Worm (Caenorhabditis elegans) whole organism, L2 larva: ENCODE results near the gene srh-213.
A peak's percentile ranks its signal among the peaks of the same experiment; 100 is the strongest.

Experiments
- C34F6.9 ChIP-seq: fragments of 150-350 bp; optimal IDR thresholded peaks from 2 replicates; lab custom pipeline; 2014; ENCODE audit warnings: missing biosample characterization, missing genetic modification characterization
- F13H6.1 ChIP-seq: sonication (generic microtip); optimal IDR thresholded peaks from 2 replicates; lab custom pipeline; 2016; ENCODE audit warnings: missing genetic modification characterization, missing compliant biosample characterization
- R02D3.7 ChIP-seq: fragments of 150-350 bp; optimal IDR thresholded peaks from 2 replicates; lab custom pipeline; 2014; ENCODE audit warnings: missing biosample characterization, missing genetic modification characterization
- Y55F3AM.14 ChIP-seq: fragments of 200-800 bp; sonication (Bioruptor generic); optimal IDR thresholded peaks from 2 replicates; lab custom pipeline; 2018; ENCODE audit warnings: mild to moderate bottlenecking, missing genetic modification characterization, missing compliant biosample characterization
- ZK546.5 ChIP-seq: sonication (generic microtip); optimal IDR thresholded peaks from 2 replicates; lab custom pipeline; 2017; ENCODE audit warnings: missing biosample characterization, missing genetic modification characterization
- alr-1 ChIP-seq: fragments of 150-350 bp; optimal IDR thresholded peaks from 2 replicates; lab custom pipeline; 2014; ENCODE audit warnings: missing biosample characterization, missing genetic modification characterization
- ama-1 ChIP-seq: fragments of 150-350 bp; optimal IDR thresholded peaks from 2 replicates; lab custom pipeline; 2018; ENCODE audit warnings: inconsistent platforms
- blmp-1 ChIP-seq: sonication (generic microtip); optimal IDR thresholded peaks from 2 replicates; lab custom pipeline; 2017; ENCODE audit warnings: missing genetic modification characterization, mild to moderate bottlenecking, missing compliant biosample characterization, antibody characterized with exemption, moderate library complexity; ENCODE audit not compliant: insufficient read depth
- ceh-16 ChIP-seq: fragments of 150-350 bp; optimal IDR thresholded peaks from 2 replicates; lab custom pipeline; 2014; ENCODE audit warnings: missing biosample characterization, missing genetic modification characterization
- ceh-82 ChIP-seq: fragments of 150-350 bp; optimal IDR thresholded peaks from 2 replicates; lab custom pipeline; 2014; ENCODE audit warnings: missing biosample characterization, missing genetic modification characterization
- crh-2 ChIP-seq: sonication (generic microtip); optimal IDR thresholded peaks from 2 replicates; lab custom pipeline; 2017; ENCODE audit warnings: missing biosample characterization, missing genetic modification characterization
- dmd-4 ChIP-seq: sonication (generic microtip); optimal IDR thresholded peaks from 2 replicates; lab custom pipeline; 2017; ENCODE audit warnings: missing biosample characterization, missing genetic modification characterization
- egl-27 ChIP-seq: sonication (generic microtip); optimal IDR thresholded peaks from 3 replicates; lab custom pipeline; 2017; ENCODE audit warnings: missing biosample characterization, missing genetic modification reagents, missing genetic modification characterization
- elt-1 ChIP-seq: fragments of 150-350 bp; optimal IDR thresholded peaks from 2 replicates; lab custom pipeline; 2014; ENCODE audit warnings: missing biosample characterization, missing genetic modification characterization
- elt-3 ChIP-seq: sonication (generic microtip); optimal IDR thresholded peaks from 2 replicates; lab custom pipeline; 2017; ENCODE audit warnings: missing biosample characterization, missing genetic modification characterization
- fos-1 ChIP-seq: fragments of 150-350 bp; optimal IDR thresholded peaks from 2 replicates; lab custom pipeline; 2014; ENCODE audit warnings: missing biosample characterization, missing genetic modification characterization
- gmeb-1 ChIP-seq: fragments of 150-350 bp; optimal IDR thresholded peaks from 2 replicates; lab custom pipeline; 2014; ENCODE audit warnings: missing biosample characterization, missing genetic modification characterization
- lin-11 ChIP-seq: fragments of 150-350 bp; sonication (generic microtip); optimal IDR thresholded peaks from 2 replicates; lab custom pipeline; 2014; ENCODE audit warnings: missing biosample characterization, missing genetic modification characterization, inconsistent platforms, mixed read lengths
- lin-39 ChIP-seq: fragments of 150-350 bp; optimal IDR thresholded peaks from 2 replicates; lab custom pipeline; 2014; ENCODE audit warnings: missing biosample characterization, missing genetic modification reagents, missing genetic modification characterization
- lsy-2 ChIP-seq, 2 experiments: fragments of 150-350 bp in 1 of 2; sonication (generic microtip) in 1 of 2; optimal IDR thresholded peaks; 2 replicates each; lab custom pipeline; 2014 to 2017; ENCODE audit warnings: missing biosample characterization in 2 of 2, missing genetic modification characterization in 2 of 2
- mab-5 ChIP-seq: fragments of 150-350 bp; optimal IDR thresholded peaks from 2 replicates; lab custom pipeline; 2014; ENCODE audit warnings: missing biosample characterization, missing genetic modification characterization
- mbf-1 ChIP-seq: sonication (generic microtip); optimal IDR thresholded peaks from 2 replicates; lab custom pipeline; 2017; ENCODE audit warnings: missing biosample characterization, missing genetic modification characterization
- mdl-1 ChIP-seq, 2 experiments: fragments of 150-350 bp in 1 of 2; sonication (generic microtip) in 1 of 2; optimal IDR thresholded peaks; 2 replicates each; lab custom pipeline; 2017; ENCODE audit warnings: missing biosample characterization in 2 of 2, missing genetic modification characterization in 2 of 2
- nhr-11 ChIP-seq: fragments of 150-350 bp; optimal IDR thresholded peaks from 2 replicates; lab custom pipeline; 2014; ENCODE audit warnings: missing biosample characterization, missing genetic modification characterization
- nhr-12 ChIP-seq: fragments of 150-350 bp; optimal IDR thresholded peaks from 2 replicates; lab custom pipeline; 2014; ENCODE audit warnings: missing biosample characterization, missing genetic modification characterization
- nhr-129 ChIP-seq: fragments of 150-350 bp; optimal IDR thresholded peaks from 2 replicates; lab custom pipeline; 2014; ENCODE audit warnings: missing biosample characterization, missing genetic modification characterization
- nhr-23 ChIP-seq: fragments of 150-350 bp; optimal IDR thresholded peaks from 2 replicates; lab custom pipeline; 2014; ENCODE audit warnings: missing biosample characterization, missing genetic modification reagents, missing genetic modification characterization
- nhr-237 ChIP-seq: fragments of 150-350 bp; optimal IDR thresholded peaks from 2 replicates; lab custom pipeline; 2014; ENCODE audit warnings: missing biosample characterization, missing genetic modification characterization
- nhr-25 ChIP-seq: fragments of 150-350 bp; sonication (generic microtip); optimal IDR thresholded peaks from 3 replicates; lab custom pipeline; 2014; ENCODE audit warnings: missing biosample characterization, missing genetic modification characterization
- nhr-77 ChIP-seq: fragments of 150-350 bp; optimal IDR thresholded peaks from 2 replicates; lab custom pipeline; 2014; ENCODE audit warnings: missing biosample characterization, missing genetic modification characterization
- peb-1 ChIP-seq: fragments of 150-350 bp; optimal IDR thresholded peaks from 2 replicates; lab custom pipeline; 2014; ENCODE audit warnings: missing biosample characterization, missing genetic modification characterization
- sem-4 ChIP-seq: fragments of 150-350 bp; optimal IDR thresholded peaks from 2 replicates; lab custom pipeline; 2014; ENCODE audit warnings: missing biosample characterization, missing genetic modification reagents, missing genetic modification characterization
- skn-1 ChIP-seq: sonication (generic microtip); optimal IDR thresholded peaks from 2 replicates; lab custom pipeline; 2017; ENCODE audit warnings: missing biosample characterization, missing genetic modification characterization
- sma-9 ChIP-seq, 2 experiments: fragments of 150-350 bp in 1 of 2; sonication (generic microtip) in 1 of 2; optimal IDR thresholded peaks; 2 replicates each; lab custom pipeline; 2014 to 2016; ENCODE audit warnings: missing genetic modification characterization in 2 of 2, mild to moderate bottlenecking in 1 of 2, missing biosample characterization in 1 of 2, missing compliant biosample characterization in 1 of 2, missing genetic modification reagents in 1 of 2, moderate library complexity in 1 of 2
- snpc-4 ChIP-seq: fragments of 150-350 bp; optimal IDR thresholded peaks from 2 replicates; lab custom pipeline; 2014; ENCODE audit warnings: missing biosample characterization, missing genetic modification characterization
- unc-39 ChIP-seq: fragments of 150-350 bp; optimal IDR thresholded peaks from 2 replicates; lab custom pipeline; 2014; ENCODE audit warnings: missing biosample characterization, missing genetic modification characterization
- unc-55 ChIP-seq: fragments of 150-350 bp; sonication (generic microtip); optimal IDR thresholded peaks from 3 replicates; lab custom pipeline; 2014; ENCODE audit warnings: missing biosample characterization, missing genetic modification reagents, missing genetic modification characterization
- unc-62 ChIP-seq: fragments of 150-350 bp; optimal IDR thresholded peaks from 2 replicates; lab custom pipeline; 2014; ENCODE audit warnings: missing biosample characterization, missing genetic modification reagents, missing genetic modification characterization
- zag-1 ChIP-seq: fragments of 150-350 bp; optimal IDR thresholded peaks from 2 replicates; lab custom pipeline; 2014; ENCODE audit warnings: missing biosample characterization, missing genetic modification characterization
- ztf-1 ChIP-seq: fragments of 200-800 bp; sonication (Bioruptor generic); conservative IDR thresholded peaks from 2 replicates; pipeline ENCODE4 v1.3.6; 2022; ENCODE audit warnings: missing genetic modification characterization, missing compliant biosample characterization
- ztf-11 ChIP-seq: sonication (generic microtip); optimal IDR thresholded peaks from 2 replicates; lab custom pipeline; 2017; ENCODE audit warnings: missing biosample characterization, missing genetic modification characterization
- ztf-4 ChIP-seq: fragments of 150-350 bp; optimal IDR thresholded peaks from 2 replicates; lab custom pipeline; 2014; ENCODE audit warnings: missing biosample characterization, missing genetic modification characterization

Gene srh-213

DNA sequence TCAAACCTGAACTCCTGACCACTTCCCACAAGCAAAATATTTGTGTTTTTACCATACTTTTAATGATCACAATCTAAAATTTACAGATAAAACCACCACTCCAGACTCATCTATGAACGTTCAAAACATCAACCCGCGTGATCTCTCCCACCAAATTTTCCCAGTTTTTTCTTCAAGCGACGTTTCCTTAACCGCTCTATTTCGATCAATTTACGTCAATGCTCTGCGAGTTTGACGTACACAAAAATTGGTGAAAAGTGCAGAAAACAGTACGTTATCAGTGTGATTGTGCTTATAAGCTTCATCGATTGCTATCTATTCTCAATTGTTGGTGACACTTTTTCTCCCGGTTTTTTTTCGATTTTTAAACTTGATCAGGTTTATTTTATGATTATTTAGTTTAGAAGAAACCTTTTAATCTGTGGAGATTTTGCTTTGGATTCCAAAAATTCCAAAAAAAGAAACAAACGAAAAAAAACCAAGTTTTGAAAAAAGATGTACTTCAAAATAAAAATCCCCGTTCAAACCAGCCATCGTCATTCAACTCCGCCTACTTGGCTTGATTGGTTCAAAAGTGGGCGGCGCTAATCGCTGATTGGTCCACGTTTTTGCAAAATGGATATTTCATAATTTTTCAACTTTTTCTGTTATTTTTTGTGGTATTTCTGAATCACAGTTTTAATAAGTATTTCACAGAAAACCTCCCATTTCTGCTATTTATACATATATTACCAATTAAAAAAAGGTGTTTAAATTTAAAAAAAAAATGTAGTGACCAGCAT, 37.6 kb upstream of the srh-213 start:
- TF ChIP-seq lin-39 = no peak
- no peak for TF ChIP-seq zag-1 (tag; lab: Kevin White, UChicago)
- TF ChIP-seq nhr-25 = no peak
- no peak for TF ChIP-seq ztf-11 (tag; lab: Kevin White, UChicago)
- TF ChIP-seq lsy-2 (tag; optimal IDR thresholded peaks at IDR 0.05; lab: Kevin White, UChicago) = no peak
- TF ChIP-seq gmeb-1 (tag; lab: Kevin White, UChicago) = peak; percentile 21
- TF ChIP-seq nhr-237 = no peak
- no peak for TF ChIP-seq nhr-12 (tag; lab: Kevin White, UChicago)
- TF ChIP-seq nhr-77 (tag; lab: Kevin White, UChicago) = no peak
- no peak for TF ChIP-seq snpc-4
- TF ChIP-seq ztf-4 = no peak
- TF ChIP-seq Y55F3AM.14 (GFP tag; lab: Kevin White, UChicago) = no peak
- no peak for TF ChIP-seq ceh-16 (tag; lab: Kevin White, UChicago)
- no peak for TF ChIP-seq egl-27 (tag; lab: Kevin White, UChicago)
- no peak for TF ChIP-seq nhr-23 (tag; lab: Kevin White, UChicago)
- TF ChIP-seq ZK546.5 (tag; lab: Kevin White, UChicago) = no peak
- TF ChIP-seq ceh-82 (tag; lab: Kevin White, UChicago) = no peak
- no peak for TF ChIP-seq peb-1 (tag; lab: Kevin White, UChicago)
- peak; percentile 46 for TF ChIP-seq fos-1 (tag; lab: Kevin White, UChicago)
- TF ChIP-seq nhr-11 (tag; lab: Kevin White, UChicago) = no peak
- no peak for TF ChIP-seq dmd-4 (tag; lab: Kevin White, UChicago)
- TF ChIP-seq R02D3.7 (tag; lab: Kevin White, UChicago) = no peak
- peak; percentile 68 for TF ChIP-seq sma-9 (GFP tag; optimal IDR thresholded peaks at IDR 0.05; lab: Kevin White, UChicago)
- no peak for TF ChIP-seq sma-9 (tag; optimal IDR thresholded peaks at IDR 0.05; lab: Kevin White, UChicago)
- no peak for TF ChIP-seq ztf-1 (GFP tag; lab: Robert Waterston, UW)
- TF ChIP-seq blmp-1 (tag; lab: Kevin White, UChicago) = no peak
- no peak for TF ChIP-seq alr-1 (tag; lab: Kevin White, UChicago)
- TF ChIP-seq elt-1 (tag; lab: Kevin White, UChicago) = no peak
- TF ChIP-seq mbf-1 (tag; lab: Kevin White, UChicago) = no peak
- TF ChIP-seq unc-39 = no peak
- TF ChIP-seq C34F6.9 (tag; lab: Kevin White, UChicago) = no peak
- TF ChIP-seq crh-2 (tag; lab: Kevin White, UChicago) = peak; percentile 48
- no peak for TF ChIP-seq sem-4 (tag; lab: Kevin White, UChicago)
- no peak for TF ChIP-seq unc-62 (GFP tag; lab: Kevin White, UChicago)
- no peak for TF ChIP-seq mdl-1 (tag; optimal IDR thresholded peaks at IDR 0.05; lab: Kevin White, UChicago)
- TF ChIP-seq lin-11 (tag; lab: Kevin White, UChicago) = no peak
- peak; percentile 38 for TF ChIP-seq nhr-129 (tag; lab: Kevin White, UChicago)
- TF ChIP-seq ama-1 = no peak
- TF ChIP-seq mab-5 = no peak
- TF ChIP-seq skn-1 (tag; lab: Kevin White, UChicago) = no peak
- TF ChIP-seq F13H6.1 (tag; lab: Kevin White, UChicago) = peak; percentile 15
- no peak for TF ChIP-seq unc-55

DNA sequence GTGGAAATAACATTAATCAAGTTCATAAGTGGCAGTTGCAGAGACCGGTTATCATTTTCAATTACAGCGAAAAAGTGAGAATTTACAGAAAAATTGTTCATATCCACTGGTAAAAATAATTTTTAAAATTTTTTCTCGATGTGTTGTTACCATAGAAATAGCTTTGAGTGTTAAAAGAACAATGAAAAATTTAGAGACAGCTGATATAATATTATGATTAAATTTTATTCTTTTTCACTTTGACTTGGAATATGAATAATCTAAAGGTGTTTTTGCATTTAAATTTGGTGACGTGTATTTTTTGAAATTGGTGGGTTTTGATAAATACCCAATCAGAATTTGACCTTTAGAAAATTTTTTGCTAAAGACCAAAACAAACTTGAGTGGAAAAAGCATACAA, 36.8 kb upstream of the srh-213 start, which contains the start of gene F59B1.6:
Gene F59B1.6, minus strand, starts transcription at position 101 of the 400 bp plus-strand sequence.
- TF ChIP-seq blmp-1 (tag; lab: Kevin White, UChicago) (no peak), lin-11 (tag; lab: Kevin White, UChicago) (no peak), fos-1 (tag; lab: Kevin White, UChicago) (no peak), ceh-16 (tag; lab: Kevin White, UChicago) (no peak), gmeb-1 (tag; lab: Kevin White, UChicago) (no peak), C34F6.9 (tag; lab: Kevin White, UChicago) (no peak), mab-5 (no peak), skn-1 (tag; lab: Kevin White, UChicago) (no peak), elt-3 (tag; lab: Kevin White, UChicago) (no peak), elt-1 (tag; lab: Kevin White, UChicago) (no peak), nhr-11 (tag; lab: Kevin White, UChicago) (no peak), nhr-77 (tag; lab: Kevin White, UChicago) (no peak), unc-39 (no peak), Y55F3AM.14 (GFP tag; lab: Kevin White, UChicago) (no peak)
